Worm (Caenorhabditis elegans) whole organism, L3 larva: ENCODE results near the gene R02D1.2.
"Not testable (repeated sequence)": the region's sequence is repeated elsewhere in the genome, so short reads cannot be mapped to it uniquely, and the experiment has no call there.

Experiments used
- R02D3.7 ChIP-seq: fragments of 150-350 bp; optimal IDR thresholded peaks from 2 replicates; lab custom pipeline; 2014; ENCODE audit warnings: missing biosample characterization, missing genetic modification characterization
- aly-2 ChIP-seq: fragments of 150-350 bp; optimal IDR thresholded peaks from 2 replicates; lab custom pipeline; 2014; ENCODE audit warnings: missing biosample characterization, missing genetic modification characterization
- ama-1 ChIP-seq: fragments of 150-350 bp; optimal IDR thresholded peaks from 2 replicates; lab custom pipeline; 2018
- ceh-28 ChIP-seq: fragments of 150-350 bp; optimal IDR thresholded peaks from 2 replicates; lab custom pipeline; 2014; ENCODE audit warnings: missing biosample characterization, missing genetic modification reagents, missing genetic modification characterization
- ceh-82 ChIP-seq: fragments of 150-350 bp; optimal IDR thresholded peaks from 2 replicates; lab custom pipeline; 2014; ENCODE audit warnings: missing biosample characterization, missing genetic modification characterization
- ceh-9 ChIP-seq: sonication (generic microtip); optimal IDR thresholded peaks from 2 replicates; lab custom pipeline; 2018; ENCODE audit warnings: missing biosample characterization, missing genetic modification characterization
- egl-27 ChIP-seq: sonication (generic microtip); optimal IDR thresholded peaks from 4 replicates; lab custom pipeline; 2017; ENCODE audit warnings: missing biosample characterization, missing genetic modification reagents, missing genetic modification characterization
- egl-5 ChIP-seq: fragments of 150-350 bp; optimal IDR thresholded peaks from 2 replicates; lab custom pipeline; 2017; ENCODE audit warnings: missing biosample characterization, missing genetic modification reagents, missing genetic modification characterization, inconsistent platforms
- elt-1 ChIP-seq: fragments of 150-350 bp; optimal IDR thresholded peaks from 2 replicates; lab custom pipeline; 2014; ENCODE audit warnings: missing biosample characterization, missing genetic modification characterization
- elt-2 ChIP-seq: sonication (generic microtip); optimal IDR thresholded peaks from 2 replicates; lab custom pipeline; 2016; ENCODE audit warnings: missing genetic modification reagents, mild to moderate bottlenecking, missing genetic modification characterization, missing compliant biosample characterization
- eor-1 ChIP-seq, 2 experiments: fragments of 150-350 bp; optimal IDR thresholded peaks; 2 replicates each; lab custom pipeline; 2014 to 2018; ENCODE audit warnings: missing biosample characterization in 2 of 2, missing genetic modification characterization in 2 of 2
- fos-1 ChIP-seq: fragments of 150-350 bp; optimal IDR thresholded peaks from 2 replicates; lab custom pipeline; 2014; ENCODE audit warnings: missing biosample characterization, missing genetic modification characterization
- hmg-11 ChIP-seq: sonication (generic microtip); optimal IDR thresholded peaks from 2 replicates; lab custom pipeline; 2016; ENCODE audit warnings: missing genetic modification characterization, missing compliant biosample characterization
- lin-15B ChIP-seq: fragments of 150-350 bp; optimal IDR thresholded peaks from 2 replicates; lab custom pipeline; 2014; ENCODE audit warnings: missing biosample characterization, missing genetic modification characterization
- lin-39 ChIP-seq: fragments of 150-350 bp; optimal IDR thresholded peaks from 2 replicates; lab custom pipeline; 2018; ENCODE audit warnings: missing biosample characterization, missing genetic modification reagents, missing genetic modification characterization
- lsy-12 ChIP-seq: sonication (generic microtip); optimal IDR thresholded peaks from 2 replicates; lab custom pipeline; 2016; ENCODE audit warnings: mild to moderate bottlenecking, missing genetic modification characterization, missing compliant biosample characterization
- mdl-1 ChIP-seq: fragments of 150-350 bp; optimal IDR thresholded peaks from 2 replicates; lab custom pipeline; 2014; ENCODE audit warnings: missing biosample characterization, missing genetic modification characterization
- mml-1 ChIP-seq: fragments of 150-350 bp; sonication (generic microtip); optimal IDR thresholded peaks from 3 replicates; lab custom pipeline; 2014; ENCODE audit warnings: missing biosample characterization, missing genetic modification characterization
- nfya-1 ChIP-seq: sonication (generic microtip); optimal IDR thresholded peaks from 2 replicates; lab custom pipeline; 2017; ENCODE audit warnings: missing genetic modification characterization, mild to moderate bottlenecking, missing compliant biosample characterization, antibody characterized with exemption, moderate library complexity; ENCODE audit not compliant: insufficient read depth
- nhr-11 ChIP-seq: fragments of 150-350 bp; optimal IDR thresholded peaks from 2 replicates; lab custom pipeline; 2014; ENCODE audit warnings: missing biosample characterization, missing genetic modification characterization
- nhr-12 ChIP-seq: fragments of 150-350 bp; optimal IDR thresholded peaks from 2 replicates; lab custom pipeline; 2014; ENCODE audit warnings: missing biosample characterization, missing genetic modification characterization
- nhr-23 ChIP-seq: fragments of 150-350 bp; optimal IDR thresholded peaks from 2 replicates; lab custom pipeline; 2014; ENCODE audit warnings: missing biosample characterization, missing genetic modification reagents, missing genetic modification characterization
- nhr-25 ChIP-seq: sonication (generic microtip); optimal IDR thresholded peaks from 2 replicates; lab custom pipeline; 2017; ENCODE audit warnings: missing biosample characterization, missing genetic modification characterization
- nhr-43 ChIP-seq: sonication (generic microtip); optimal IDR thresholded peaks from 2 replicates; lab custom pipeline; 2016; ENCODE audit warnings: mild to moderate bottlenecking, missing genetic modification characterization, missing compliant biosample characterization; ENCODE audit not compliant: poor library complexity, severe bottlenecking
- nhr-67 ChIP-seq: fragments of 150-350 bp; optimal IDR thresholded peaks from 2 replicates; lab custom pipeline; 2014; ENCODE audit warnings: missing biosample characterization, missing genetic modification characterization
- nhr-76 ChIP-seq: fragments of 150-350 bp; sonication (generic microtip); optimal IDR thresholded peaks from 5 replicates; lab custom pipeline; 2014; ENCODE audit warnings: missing biosample characterization, missing genetic modification characterization
- nhr-77 ChIP-seq: fragments of 150-350 bp; optimal IDR thresholded peaks from 2 replicates; lab custom pipeline; 2014; ENCODE audit warnings: missing biosample characterization, missing genetic modification characterization
- pha-4 ChIP-seq: fragments of 150-350 bp; optimal IDR thresholded peaks from 2 replicates; lab custom pipeline; 2014; ENCODE audit warnings: missing biosample characterization, missing genetic modification reagents, missing genetic modification characterization
- pqm-1 ChIP-seq: fragments of 150-350 bp; optimal IDR thresholded peaks from 2 replicates; lab custom pipeline; 2017; ENCODE audit warnings: missing biosample characterization, missing genetic modification characterization, inconsistent platforms
- sea-2 ChIP-seq: fragments of 150-350 bp; sonication (generic microtip); optimal IDR thresholded peaks from 4 replicates; lab custom pipeline; 2014; ENCODE audit warnings: missing biosample characterization, missing genetic modification reagents, missing genetic modification characterization
- skn-1 ChIP-seq: fragments of 150-350 bp; optimal IDR thresholded peaks from 2 replicates; lab custom pipeline; 2014; ENCODE audit warnings: missing biosample characterization, missing genetic modification characterization
- tbx-2 ChIP-seq: sonication (generic microtip); optimal IDR thresholded peaks from 2 replicates; lab custom pipeline; 2016; ENCODE audit warnings: mild to moderate bottlenecking, missing genetic modification characterization, missing compliant biosample characterization
- unc-39 ChIP-seq: sonication (generic microtip); optimal IDR thresholded peaks from 4 replicates; lab custom pipeline; 2017; ENCODE audit warnings: missing biosample characterization, missing genetic modification characterization
- unc-62 ChIP-seq: fragments of 150-350 bp; sonication (generic microtip); optimal IDR thresholded peaks from 4 replicates; lab custom pipeline; 2014; ENCODE audit warnings: missing biosample characterization, missing genetic modification reagents, missing genetic modification characterization
- zag-1 ChIP-seq: fragments of 150-350 bp; optimal IDR thresholded peaks from 2 replicates; lab custom pipeline; 2014; ENCODE audit warnings: missing biosample characterization, missing genetic modification characterization
- ztf-4 ChIP-seq: fragments of 150-350 bp; optimal IDR thresholded peaks from 2 replicates; lab custom pipeline; 2014; ENCODE audit warnings: missing biosample characterization, missing genetic modification characterization

R02D1.2 gene

DNA sequence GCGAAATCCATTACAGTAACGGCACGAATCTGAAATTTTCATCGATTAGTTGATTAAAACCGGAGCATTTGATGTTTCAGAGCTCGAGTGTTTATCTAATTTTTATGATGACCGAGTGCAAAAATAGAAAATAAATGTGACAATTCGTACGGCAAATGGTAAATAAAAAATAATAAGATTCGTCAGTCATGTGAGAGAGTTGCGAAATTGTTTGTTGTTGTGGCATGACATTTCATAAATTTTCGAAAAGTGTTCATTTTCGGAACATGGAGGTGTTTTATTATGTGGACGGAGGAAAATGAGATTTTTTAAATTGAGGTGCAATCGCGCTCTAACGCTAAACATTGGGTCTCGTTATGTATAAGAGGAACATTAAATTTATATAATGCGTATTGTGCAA lies 19.1 kb upstream of the R02D1.2 start:
- TF ChIP-seq nhr-25 (tag; lab: Kevin White, UChicago) (no peak), pha-4 (tag; lab: Kevin White, UChicago) (peak; percentile 27), eor-1 (tag; optimal IDR thresholded peaks at IDR 0.05; lab: Kevin White, UChicago) (no peak)

DNA sequence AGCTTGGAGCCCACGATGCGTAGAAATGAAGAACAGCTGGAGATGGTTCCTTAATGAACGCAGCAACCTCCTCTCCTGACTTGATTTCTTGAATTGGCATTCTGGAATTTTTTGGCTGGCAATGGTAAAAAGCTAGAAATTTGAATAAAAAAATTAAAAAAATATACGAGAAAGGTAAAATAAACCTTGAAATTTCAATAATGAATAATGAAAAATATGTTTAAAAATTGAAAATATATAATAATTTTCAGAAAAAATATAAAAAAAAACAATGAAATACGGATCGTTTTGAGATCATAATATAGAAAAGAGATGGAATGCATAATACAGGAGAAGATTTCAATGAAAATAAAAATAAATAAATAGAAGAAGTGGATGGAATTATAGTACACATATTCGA lies 18.6 kb upstream of the R02D1.2 start, which contains the start of gene glrx-3:
Gene glrx-3 (minus strand): TSS at position 101 of the 400 bp plus-strand sequence.
- TF ChIP-seq elt-1: no peak
- TF ChIP-seq elt-2 (tag; lab: Kevin White, UChicago): no peak
- TF ChIP-seq nhr-77 (tag; lab: Kevin White, UChicago): no peak
- TF ChIP-seq nhr-43 (tag; lab: Kevin White, UChicago): no peak

DNA sequence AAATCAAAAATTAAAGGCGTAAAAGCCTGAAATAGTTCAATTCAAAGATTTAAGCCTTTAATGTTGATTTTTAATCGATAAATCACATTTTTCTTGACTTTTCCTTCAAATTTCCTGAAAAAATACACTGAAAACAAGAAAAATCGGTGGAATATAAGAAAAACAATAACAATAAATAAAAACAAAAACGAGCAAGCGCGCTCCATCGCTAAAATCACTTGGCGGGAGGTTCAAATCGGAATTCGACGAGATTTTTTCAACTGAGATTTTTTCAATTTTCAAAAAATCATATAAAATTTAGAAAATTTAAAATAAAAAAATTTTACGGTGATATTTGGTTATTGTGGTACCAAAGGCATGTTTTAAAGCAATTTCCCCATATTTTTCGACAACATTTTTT lies 16.9 kb upstream of the R02D1.2 start:
- no peak for TF ChIP-seq lsy-12 (tag; lab: Kevin White, UChicago)
- no peak for TF ChIP-seq nhr-12
- no peak for TF ChIP-seq aly-2 (tag; lab: Kevin White, UChicago)
- TF ChIP-seq unc-39 (tag; lab: Kevin White, UChicago): no peak
- no peak for TF ChIP-seq nfya-1 (tag; lab: Kevin White, UChicago)
- TF ChIP-seq mdl-1 (tag; lab: Kevin White, UChicago): no peak
- no peak for TF ChIP-seq nhr-23
- TF ChIP-seq elt-1: no peak
- TF ChIP-seq sea-2 (GFP tag; lab: Kevin White, UChicago): no peak
- no peak for TF ChIP-seq unc-62 (GFP tag; lab: Kevin White, UChicago)

DNA sequence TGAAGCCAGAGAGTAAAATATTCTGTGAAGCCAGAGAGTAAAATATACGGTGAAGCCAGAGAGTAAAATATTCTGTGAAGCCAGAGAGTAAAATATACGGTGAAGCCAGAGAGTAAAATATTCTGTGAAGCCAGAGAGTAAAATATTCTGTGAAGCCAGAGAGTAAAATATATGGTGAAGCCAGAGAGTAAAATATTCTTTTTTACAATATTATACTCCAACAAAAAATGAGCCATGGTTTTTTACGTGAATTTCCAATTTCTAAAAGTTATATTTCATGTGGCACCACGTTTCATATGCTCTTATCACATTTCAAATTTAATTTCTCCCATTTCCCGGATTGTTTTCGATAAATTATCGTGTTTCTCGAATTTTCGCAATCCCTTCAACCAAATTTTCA lies 13.9 kb upstream of the R02D1.2 start, which contains the start of gene irld-1:
Gene irld-1 (plus strand): TSS at position 301 of the 400 bp plus-strand sequence.
- not testable (repeated sequence) for TF ChIP-seq nhr-76 (tag; lab: Kevin White, UChicago); nhr-23; fos-1 (tag; lab: Kevin White, UChicago)

DNA sequence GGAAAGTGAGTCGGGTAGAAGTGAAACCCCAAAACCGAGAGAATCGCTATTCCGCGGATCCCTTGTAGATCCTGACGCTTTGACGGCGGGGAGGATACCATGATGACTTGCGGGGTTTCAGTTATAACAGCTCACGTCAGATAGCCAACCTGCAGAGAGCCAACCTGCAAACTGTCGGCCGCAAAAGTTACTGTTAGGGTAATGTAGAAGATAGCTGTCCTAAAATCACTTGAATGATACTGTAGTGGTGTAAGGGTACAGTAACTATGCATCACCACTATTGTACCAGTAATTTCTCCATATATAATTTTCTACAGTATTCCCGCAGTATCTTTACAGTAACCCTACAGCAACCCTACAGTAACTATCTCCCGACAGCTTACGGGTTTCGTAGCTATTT lies 9.8 kb upstream of the R02D1.2 start, which contains the start of gene oac-12:
Gene oac-12 (minus strand): TSS at position 101 of the 400 bp plus-strand sequence.
- no peak for TF ChIP-seq nhr-77 (tag; lab: Kevin White, UChicago)
- no peak for TF ChIP-seq unc-39 (tag; lab: Kevin White, UChicago)
- no peak for TF ChIP-seq skn-1 (tag; lab: Kevin White, UChicago)
- no peak for TF ChIP-seq nhr-67 (tag; lab: Kevin White, UChicago)
- TF ChIP-seq nhr-12: no peak
- TF ChIP-seq elt-1: no peak
- TF ChIP-seq lin-15B (tag; lab: Kevin White, UChicago): no peak
- no peak for TF ChIP-seq ceh-9 (tag; lab: Kevin White, UChicago)
- no peak for TF ChIP-seq nhr-25 (tag; lab: Kevin White, UChicago)
- no peak for TF ChIP-seq ztf-4
- TF ChIP-seq mml-1 (tag; lab: Kevin White, UChicago): no peak
- TF ChIP-seq nhr-11: no peak
- no peak for TF ChIP-seq lin-39 (tag; lab: Kevin White, UChicago)
- no peak for TF ChIP-seq egl-27
- no peak for TF ChIP-seq nfya-1 (tag; lab: Kevin White, UChicago)
- no peak for TF ChIP-seq ceh-82 (tag; lab: Kevin White, UChicago)
- no peak for TF ChIP-seq zag-1
- no peak for TF ChIP-seq tbx-2
- no peak for TF ChIP-seq pqm-1 (tag; lab: Kevin White, UChicago)
- TF ChIP-seq hmg-11: no peak

DNA sequence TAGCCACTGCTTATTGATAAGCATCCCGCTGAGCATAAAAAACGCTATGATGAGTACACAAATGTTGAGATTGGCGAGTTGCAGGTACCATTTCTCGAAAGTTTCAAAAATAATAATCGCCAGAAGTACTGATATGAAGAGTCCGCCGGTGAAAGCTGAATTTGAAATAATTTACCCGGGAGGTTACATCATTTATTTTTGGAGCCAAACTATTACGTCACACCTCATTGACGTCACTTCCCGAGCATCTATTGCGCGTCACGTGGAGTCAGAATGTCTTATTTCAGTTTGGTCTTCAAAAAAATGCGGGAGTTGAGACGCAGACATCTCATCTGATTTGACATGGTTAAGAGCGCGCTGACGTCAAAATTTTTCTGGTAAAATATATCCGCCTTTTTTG lies 8.2 kb upstream of the R02D1.2 start:
- TF ChIP-seq ceh-82 (tag; lab: Kevin White, UChicago) (no peak), ama-1 (no peak), ceh-28 (no peak), elt-2 (tag; lab: Kevin White, UChicago) (no peak), elt-1 (no peak), nhr-11 (no peak), egl-5 (tag; lab: Kevin White, UChicago) (no peak), nhr-77 (tag; lab: Kevin White, UChicago) (no peak), hmg-11 (no peak), R02D3.7 (tag; lab: Kevin White, UChicago) (no peak)
